Worm (Caenorhabditis elegans) whole organism, L1 larva: ENCODE results near the gene nhr-59.

Experiments used
- ceh-82 ChIP-seq, 3 experiments: fragments of 150-350 bp in 1 of 3; sonication (generic microtip) in 2 of 3; optimal IDR thresholded peaks; 2 replicates each; lab custom pipeline; 2014 to 2017; ENCODE audit warnings: missing biosample characterization in 3 of 3, missing genetic modification characterization in 3 of 3
- unc-62 ChIP-seq: fragments of 150-350 bp; optimal IDR thresholded peaks from 2 replicates; lab custom pipeline; 2014; ENCODE audit warnings: missing biosample characterization, missing genetic modification reagents, missing genetic modification characterization

DNA sequence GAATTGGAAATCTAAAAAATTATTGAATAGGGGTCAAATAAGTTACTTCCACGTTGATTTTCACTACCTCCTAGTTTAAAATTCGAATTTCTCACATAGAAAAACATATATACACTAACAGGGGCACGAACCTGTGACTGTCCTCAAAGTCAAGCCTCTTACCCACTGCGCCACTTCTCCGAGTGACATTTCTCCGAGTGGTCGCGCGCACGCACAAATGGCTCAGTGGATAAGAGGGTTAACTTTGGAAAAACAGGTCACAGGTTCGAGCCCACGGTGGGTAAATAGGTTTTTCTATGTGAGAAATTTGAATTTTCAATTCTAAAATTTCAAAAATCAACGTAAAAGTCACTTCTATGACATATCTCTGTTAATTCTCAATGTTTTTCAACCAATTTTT is 805 bp downstream of the nhr-59 start:
- TF ChIP-seq ceh-82 (tag; optimal IDR thresholded peaks at IDR 0.05; lab: Kevin White, UChicago) (peak in 1 of 3 experiments; percentile 21), unc-62 (no peak)
